Worm (Caenorhabditis elegans) whole organism, L1 larva: ENCODE data around the gene C43D7.8.
"Not testable (repeated sequence)": the region's sequence is repeated elsewhere in the genome, so short reads cannot be mapped to it uniquely, and the experiment has no call there.

ENCODE experiments used
- C04F5.9 ChIP-seq: sonication (generic microtip); optimal IDR thresholded peaks from 2 replicates; lab custom pipeline; 2016; ENCODE audit warnings: missing genetic modification characterization, missing compliant biosample characterization
- C34B4.2 ChIP-seq: sonication (generic microtip); optimal IDR thresholded peaks from 2 replicates; lab custom pipeline; 2017; ENCODE audit warnings: mild to moderate bottlenecking, missing genetic modification characterization, missing compliant biosample characterization
- F16B12.6 ChIP-seq: fragments of 150-350 bp; optimal IDR thresholded peaks from 2 replicates; lab custom pipeline; 2014; ENCODE audit warnings: missing biosample characterization, missing genetic modification characterization
- Y116A8C.19 ChIP-seq: sonication (generic microtip); optimal IDR thresholded peaks from 2 replicates; lab custom pipeline; 2016; ENCODE audit warnings: missing compliant biosample characterization, missing genetic modification characterization, borderline replicate concordance
- alr-1 ChIP-seq: fragments of 200-800 bp; sonication (Bioruptor generic); optimal IDR thresholded peaks from 2 replicates; lab custom pipeline; 2018; ENCODE audit warnings: borderline replicate concordance, mild to moderate bottlenecking, missing genetic modification characterization, missing compliant biosample characterization
- ceh-63 ChIP-seq: fragments of 200-800 bp; sonication (Bioruptor generic); optimal IDR thresholded peaks from 2 replicates; lab custom pipeline; 2018; ENCODE audit warnings: mild to moderate bottlenecking, missing genetic modification characterization, missing compliant biosample characterization
- ceh-82 ChIP-seq, 3 experiments: fragments of 150-350 bp in 1 of 3; sonication (generic microtip) in 2 of 3; optimal IDR thresholded peaks; 2 replicates each; lab custom pipeline; 2014 to 2017; ENCODE audit warnings: missing biosample characterization in 3 of 3, missing genetic modification characterization in 3 of 3
- ceh-90 ChIP-seq: sonication (generic microtip); optimal IDR thresholded peaks from 2 replicates; lab custom pipeline; 2016; ENCODE audit warnings: missing genetic modification characterization, missing compliant biosample characterization
- dpl-1 ChIP-seq, 3 experiments: fragments of 150-350 bp in 2 of 3; sonication (generic microtip) in 1 of 3; optimal IDR thresholded peaks; 2 replicates each; lab custom pipeline; 2014 to 2017; ENCODE audit warnings: missing biosample characterization in 3 of 3, missing genetic modification characterization in 3 of 3, missing genetic modification reagents in 3 of 3
- efl-1 ChIP-seq, 4 experiments: fragments of 150-350 bp; optimal IDR thresholded peaks in 3 of 4; peaks in 1 of 4; 1 replicate in 1 of 4; 2 replicates in 3 of 4; lab custom pipeline; 2014; ENCODE audit warnings: missing biosample characterization in 2 of 4, missing genetic modification characterization in 2 of 4, missing genetic modification reagents in 2 of 4
- efl-3 ChIP-seq: fragments of 200-800 bp; sonication (Bioruptor generic); optimal IDR thresholded peaks from 2 replicates; lab custom pipeline; 2018; ENCODE audit warnings: mild to moderate bottlenecking, missing genetic modification characterization, missing compliant biosample characterization
- egl-13 ChIP-seq: sonication (generic microtip); optimal IDR thresholded peaks from 2 replicates; lab custom pipeline; 2016; ENCODE audit warnings: missing genotype, missing genetic modification reagents, missing genetic modification characterization, missing compliant biosample characterization
- fkh-8 ChIP-seq: sonication (generic microtip); optimal IDR thresholded peaks from 2 replicates; lab custom pipeline; 2016; ENCODE audit warnings: mild to moderate bottlenecking, missing genetic modification characterization, missing compliant biosample characterization
- hlh-4 ChIP-seq: sonication (generic microtip); optimal IDR thresholded peaks from 2 replicates; lab custom pipeline; 2016; ENCODE audit warnings: mild to moderate bottlenecking, missing genetic modification characterization, missing compliant biosample characterization
- irx-1 ChIP-seq: sonication (generic microtip); optimal IDR thresholded peaks from 2 replicates; lab custom pipeline; 2016; ENCODE audit warnings: missing genetic modification characterization, missing compliant biosample characterization
- isw-1 ChIP-seq: fragments of 200-800 bp; sonication (Bioruptor generic); IDR thresholded peaks from 2 replicates; pipeline ENCODE4 v1.3.6; 2022; ENCODE audit warnings: missing genetic modification characterization, missing compliant biosample characterization
- lin-15B ChIP-seq: fragments of 150-350 bp; sonication (generic microtip); optimal IDR thresholded peaks from 3 replicates; lab custom pipeline; 2014; ENCODE audit warnings: missing biosample characterization, missing genetic modification characterization
- lin-35 ChIP-seq, 2 experiments: fragments of 150-350 bp; optimal IDR thresholded peaks; 2 replicates each; lab custom pipeline; 2014; ENCODE audit warnings: missing biosample characterization in 2 of 2, missing genetic modification characterization in 2 of 2, missing genetic modification reagents in 2 of 2
- lsy-2 ChIP-seq, 2 experiments: fragments of 150-350 bp; optimal IDR thresholded peaks; 2 replicates each; lab custom pipeline; 2014; ENCODE audit warnings: missing biosample characterization in 2 of 2, missing genetic modification characterization in 2 of 2
- mdl-1 ChIP-seq, 2 experiments: fragments of 150-350 bp; optimal IDR thresholded peaks; 2 replicates each; lab custom pipeline; 2014 to 2017; ENCODE audit warnings: missing biosample characterization in 2 of 2, missing genetic modification characterization in 2 of 2, inconsistent platforms in 1 of 2
- mep-1 ChIP-seq: fragments of 150-350 bp; optimal IDR thresholded peaks from 2 replicates; lab custom pipeline; 2014; ENCODE audit warnings: missing biosample characterization, missing genetic modification characterization
- nhr-11 ChIP-seq: fragments of 150-350 bp; optimal IDR thresholded peaks from 2 replicates; lab custom pipeline; 2014; ENCODE audit warnings: missing biosample characterization, missing genetic modification characterization
- nhr-71 ChIP-seq: sonication (generic microtip); optimal IDR thresholded peaks from 2 replicates; lab custom pipeline; 2016; ENCODE audit warnings: mild to moderate bottlenecking, missing genetic modification characterization, moderate library complexity, missing compliant biosample characterization
- nhr-77 ChIP-seq: fragments of 150-350 bp; optimal IDR thresholded peaks from 2 replicates; lab custom pipeline; 2014; ENCODE audit warnings: missing biosample characterization, missing genetic modification characterization
- nhr-85 ChIP-seq: sonication (generic microtip); peaks from one replicate; lab custom pipeline; 2016; ENCODE audit warnings: missing genetic modification characterization, inconsistent platforms, missing compliant biosample characterization
- nhr-90 ChIP-seq: sonication (generic microtip); optimal IDR thresholded peaks from 2 replicates; lab custom pipeline; 2016; ENCODE audit warnings: mild to moderate bottlenecking, missing genetic modification characterization, missing compliant biosample characterization; ENCODE audit not compliant: poor library complexity
- pax-3 ChIP-seq: fragments of 200-800 bp; sonication (Bioruptor generic); optimal IDR thresholded peaks from 2 replicates; lab custom pipeline; 2018; ENCODE audit warnings: mild to moderate bottlenecking, missing genetic modification characterization, moderate library complexity, missing compliant biosample characterization
- pqm-1 ChIP-seq: sonication (generic microtip); optimal IDR thresholded peaks from 3 replicates; lab custom pipeline; 2017; ENCODE audit warnings: missing biosample characterization, missing genetic modification characterization
- rnt-1 ChIP-seq: sonication (generic microtip); optimal IDR thresholded peaks from 2 replicates; lab custom pipeline; 2016; ENCODE audit warnings: mild to moderate bottlenecking, missing genetic modification characterization, moderate library complexity, missing compliant biosample characterization
- skn-1 ChIP-seq: fragments of 150-350 bp; optimal IDR thresholded peaks from 2 replicates; lab custom pipeline; 2014; ENCODE audit warnings: missing biosample characterization, missing genetic modification characterization
- sptf-1 ChIP-seq: fragments of 150-350 bp; optimal IDR thresholded peaks from 2 replicates; lab custom pipeline; 2014; ENCODE audit warnings: missing biosample characterization, missing genetic modification characterization
- swsn-7 ChIP-seq: sonication (generic microtip); optimal IDR thresholded peaks from 2 replicates; lab custom pipeline; 2016; ENCODE audit warnings: missing genetic modification characterization, missing compliant biosample characterization
- unc-98 ChIP-seq: fragments of 200-800 bp; sonication (Bioruptor generic); IDR thresholded peaks from 2 replicates; pipeline ENCODE4 v1.3.6; 2022; ENCODE audit warnings: missing genetic modification characterization, missing compliant biosample characterization
- xbp-1 ChIP-seq: sonication (generic microtip); optimal IDR thresholded peaks from 2 replicates; lab custom pipeline; 2016; ENCODE audit warnings: missing genetic modification characterization, missing compliant biosample characterization

The C43D7.8 gene

ce11 chrV:19279888-19280287 is 31.4 kb downstream of the C43D7.8 start, which contains the start of gene F21D9.8:
Gene F21D9.8 (minus strand): TSS chrV:19279988.
- no peak for TF ChIP-seq rnt-1 (tag; lab: Kevin White, UChicago)
- no peak for TF ChIP-seq swsn-7 (tag; lab: Kevin White, UChicago)
- TF ChIP-seq C34B4.2 (tag; lab: Kevin White, UChicago): no peak
- TF ChIP-seq isw-1: no peak
- no peak for TF ChIP-seq lin-15B (tag; lab: Kevin White, UChicago)
- no peak for TF ChIP-seq xbp-1
- TF ChIP-seq irx-1 (tag; lab: Kevin White, UChicago): no peak
- no peak for TF ChIP-seq pax-3
- no peak for TF ChIP-seq Y116A8C.19 (tag; lab: Kevin White, UChicago)
- TF ChIP-seq lsy-2 (tag; optimal IDR thresholded peaks at IDR 0.05; lab: Kevin White, UChicago): no peak

- TF ChIP-seq efl-3 (GFP tag; lab: Kevin White, UChicago) (no peak), fkh-8 (tag; lab: Kevin White, UChicago) (no peak), mep-1 (tag; lab: Kevin White, UChicago) (no peak), nhr-77 (no peak), nhr-71 (no peak), egl-13 (tag; lab: Kevin White, UChicago) (no peak), nhr-11 (tag; lab: Kevin White, UChicago) (no peak), F16B12.6 (tag; lab: Kevin White, UChicago) (no peak), lin-35 (GFP tag; optimal IDR thresholded peaks at IDR 0.05; lab: Kevin White, UChicago) (no peak), lin-15B (tag; lab: Kevin White, UChicago) (no peak), mdl-1 (tag; optimal IDR thresholded peaks at IDR 0.05; lab: Kevin White, UChicago) (no peak), hlh-4 (tag; lab: Kevin White, UChicago) (no peak), skn-1 (tag; lab: Kevin White, UChicago) (no peak), nhr-90 (tag; lab: Kevin White, UChicago) (no peak), efl-1 (optimal IDR thresholded peaks at IDR 0.05; lab: Kevin White, UChicago) (no peak), efl-1 (GFP tag; optimal IDR thresholded peaks at IDR 0.05 in 1 of 2; lab: Kevin White, UChicago) (no peak)
- TF ChIP-seq, all 84 proteins: peak for 0
Observed at ce11 chrV:19278488-19278887, 32.8 kb downstream of the C43D7.8 start.

- no peak for TF ChIP-seq pqm-1 (tag; lab: Kevin White, UChicago)
- no peak for TF ChIP-seq sptf-1 (tag; lab: Kevin White, UChicago)
- TF ChIP-seq ceh-82 (tag; optimal IDR thresholded peaks at IDR 0.05; lab: Kevin White, UChicago): no peak
- TF ChIP-seq unc-98: no peak
- TF ChIP-seq alr-1 (tag; lab: Kevin White, UChicago): no peak
- TF ChIP-seq dpl-1 (GFP tag; optimal IDR thresholded peaks at IDR 0.05; lab: Kevin White, UChicago): no peak
- TF ChIP-seq nhr-85 (tag; lab: Kevin White, UChicago): no peak
- no peak for TF ChIP-seq ceh-63 (GFP tag; lab: Kevin White, UChicago)
Observed at ce11 chrV:19276354-19276753, 34.9 kb downstream of the C43D7.8 start.

ce11 chrV:19264148-19264547 is 47.1 kb downstream of the C43D7.8 start, which contains the start of gene F21D9.1:
Gene F21D9.1 (plus strand): TSS chrV:19264448.
- not testable (repeated sequence) for TF ChIP-seq efl-1 (optimal IDR thresholded peaks at IDR 0.05; lab: Kevin White, UChicago); efl-1 (GFP tag; optimal IDR thresholded peaks at IDR 0.05 in 1 of 2; lab: Kevin White, UChicago); C04F5.9 (tag; lab: Kevin White, UChicago); ceh-90

- no peak for TF ChIP-seq F16B12.6 (tag; lab: Kevin White, UChicago)
Observed at ce11 chrV:19262349-19262748, 48.9 kb downstream of the C43D7.8 start, which contains the start of gene F21D9.2. Gene F21D9.2 (minus strand): TSS chrV:19262449.
